Fruit fly (Drosophila melanogaster): Measurements from ENCODE around the gene CG8004.

dm6 chr3L:19940349-19940748, 12.0 kb upstream of the CG8004 start:
- TF ChIP-seq CG17612 (GFP tag; IDR thresholded peaks at IDR 0.05) (no peak), ranshi (GFP tag; IDR thresholded peaks at IDR 0.05) (no peak), ken (GFP tag; IDR thresholded peaks at IDR 0.05) (no peak), CG6765 (GFP tag; optimal IDR thresholded peaks at IDR 0.05) (no peak), cas (GFP tag; IDR thresholded peaks at IDR 0.05) (no peak), cg (GFP tag; optimal IDR thresholded peaks at IDR 0.05) (no peak)
